Fruit fly (Drosophila melanogaster): Measurements from ENCODE around the gene Dys.

Dys gene

DNA sequence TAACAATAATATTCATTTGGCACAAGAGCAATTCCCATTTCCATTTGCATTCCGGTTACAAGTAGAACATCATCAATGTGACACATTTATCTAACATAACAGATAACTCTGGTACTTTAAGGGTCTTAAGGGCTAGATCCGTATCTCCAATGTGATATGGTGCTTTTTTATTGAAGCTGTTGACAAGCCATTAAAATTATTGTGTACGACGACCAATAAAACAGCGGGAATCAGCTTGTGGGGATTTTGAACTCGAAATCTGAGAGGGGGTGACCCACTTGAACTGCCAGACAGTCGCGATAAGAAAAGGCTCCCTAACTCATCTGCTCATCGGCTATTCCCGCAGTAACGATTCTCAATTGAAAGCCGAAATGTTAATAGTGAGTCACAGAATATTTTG is 110.3 kb downstream of the Dys start (continued):
- peak; percentile 56 for TF ChIP-seq Nf-YC (tag; optimal IDR thresholded peaks at IDR 0.05)
- no peak for TF ChIP-seq Hr51 (GFP tag; optimal IDR thresholded peaks at IDR 0.05)
- peak; percentile 32 for TF ChIP-seq CG34376 (GFP tag; optimal IDR thresholded peaks at IDR 0.05)
- no peak for TF ChIP-seq Hr3 (GFP tag; optimal IDR thresholded peaks at IDR 0.05)
- TF ChIP-seq hkb (optimal IDR thresholded peaks at IDR 0.05) = no peak
- TF ChIP-seq hkb (GFP tag; IDR thresholded peaks at IDR 0.05) = no peak
- TF ChIP-seq CG8281 (tag; optimal IDR thresholded peaks at IDR 0.05) = peak; percentile 14
- TF ChIP-seq sug (tag; optimal IDR thresholded peaks at IDR 0.05) = peak; percentile 51
- TF ChIP-seq CG1024 (GFP tag; IDR thresholded peaks at IDR 0.05) = no peak
- TF ChIP-seq BtbVII (GFP tag; optimal IDR thresholded peaks at IDR 0.05) = peak; percentile 18
- no peak for TF ChIP-seq CHES-1-like (GFP tag; optimal IDR thresholded peaks at IDR 0.05)
- no peak for TF ChIP-seq CG7839 (tag; optimal IDR thresholded peaks at IDR 0.05)
- no peak for TF ChIP-seq CG9437 (GFP tag; optimal IDR thresholded peaks at IDR 0.05)
- no peak for TF ChIP-seq Kr (GFP tag; optimal IDR thresholded peaks at IDR 0.05)
- TF ChIP-seq lilli (GFP tag; optimal IDR thresholded peaks at IDR 0.05) = no peak
- TF ChIP-seq Bdp1 (GFP tag; optimal IDR thresholded peaks at IDR 0.05) = no peak
- TF ChIP-seq CG14710 (tag; optimal IDR thresholded peaks at IDR 0.05) = no peak
- no peak for TF ChIP-seq her (GFP tag; optimal IDR thresholded peaks at IDR 0.05)
- no peak for TF ChIP-seq Optix (GFP tag; IDR thresholded peaks at IDR 0.05)
- no peak for TF ChIP-seq CG17385 (GFP tag; optimal IDR thresholded peaks at IDR 0.05)
- peak; percentile 63 for TF ChIP-seq grn (GFP tag; optimal IDR thresholded peaks at IDR 0.05)
- TF ChIP-seq CG11085 (GFP tag; IDR thresholded peaks at IDR 0.05) = no peak
- no peak for TF ChIP-seq CG16863 (GFP tag; optimal IDR thresholded peaks at IDR 0.05)
- TF ChIP-seq PHDP (tag; optimal IDR thresholded peaks at IDR 0.05) = peak; percentile 55
- no peak for TF ChIP-seq da (GFP tag; optimal IDR thresholded peaks at IDR 0.05)
- TF ChIP-seq sima (GFP tag; optimal IDR thresholded peaks at IDR 0.05) = no peak
- TF ChIP-seq CG1603 (tag; optimal IDR thresholded peaks at IDR 0.05) = no peak
- TF ChIP-seq D19B (GFP tag; optimal IDR thresholded peaks at IDR 0.05) = no peak
- no peak for TF ChIP-seq gsb (GFP tag; IDR thresholded peaks at IDR 0.05)
- TF ChIP-seq Lpt (GFP tag; optimal IDR thresholded peaks at IDR 0.05) = no peak
- TF ChIP-seq Stat92E (GFP tag; optimal IDR thresholded peaks at IDR 0.05) = no peak
- TF ChIP-seq CG13296 (GFP tag; optimal IDR thresholded peaks at IDR 0.05) = peak; percentile 46
- no peak for TF ChIP-seq fd64A (GFP tag; optimal IDR thresholded peaks at IDR 0.05)
- TF ChIP-seq D (optimal IDR thresholded peaks at IDR 0.05) = no peak
- TF ChIP-seq D (GFP tag; optimal IDR thresholded peaks at IDR 0.05) = no peak
- no peak for TF ChIP-seq CG3065 (GFP tag; optimal IDR thresholded peaks at IDR 0.05)
- TF ChIP-seq Nf-YB (GFP tag; optimal IDR thresholded peaks at IDR 0.05) = peak; percentile 6
- no peak for TF ChIP-seq pros (GFP tag; optimal IDR thresholded peaks at IDR 0.05)
- no peak for TF ChIP-seq Sox100B (GFP tag; optimal IDR thresholded peaks at IDR 0.05)
- TF ChIP-seq CG17359 (tag; optimal IDR thresholded peaks at IDR 0.05) = no peak
- TF ChIP-seq B-H2 (GFP tag; optimal IDR thresholded peaks at IDR 0.05) = peak; percentile 18
- no peak for TF ChIP-seq twi (tag; optimal IDR thresholded peaks at IDR 0.05)
- no peak for TF ChIP-seq CG14050 (GFP tag; IDR thresholded peaks at IDR 0.05)
- no peak for TF ChIP-seq tgo (GFP tag; IDR thresholded peaks at IDR 0.05)
- no peak for TF ChIP-seq ato (GFP tag; IDR thresholded peaks at IDR 0.05; ENCODE audit: partially characterized antibody)
- no peak for TF ChIP-seq dpn (GFP tag; optimal IDR thresholded peaks at IDR 0.05)
- TF ChIP-seq CG17186 (GFP tag; optimal IDR thresholded peaks at IDR 0.05) = no peak
- TF ChIP-seq ac (GFP tag; optimal IDR thresholded peaks at IDR 0.05) = no peak
- TF ChIP-seq Gsc (GFP tag; IDR thresholded peaks at IDR 0.05) = no peak
- no peak for TF ChIP-seq peb (GFP tag; IDR thresholded peaks at IDR 0.05)
- no peak for TF ChIP-seq CG2199 (GFP tag; IDR thresholded peaks at IDR 0.05)
- TF ChIP-seq CG14965 (GFP tag; optimal IDR thresholded peaks at IDR 0.05; ENCODE audit: borderline replicate concordance) = no peak
